Fruit fly (Drosophila melanogaster): ENCODE data around the gene CG18178.

Gene CG18178

dm6 chr3L:9742342-9742741, 23.4 kb upstream of the CG18178 start (continued):
- no peak for TF ChIP-seq fd85E (GFP tag; optimal IDR thresholded peaks at IDR 0.05)
- TF ChIP-seq CG8632 (GFP tag; optimal IDR thresholded peaks at IDR 0.05): no peak
- peak; percentile 62 for TF ChIP-seq CG10631 (GFP tag; optimal IDR thresholded peaks at IDR 0.05)
- peak; percentile 82 for TF ChIP-seq cyc (GFP tag; optimal IDR thresholded peaks at IDR 0.05)
- TF ChIP-seq Hr4 (GFP tag; optimal IDR thresholded peaks at IDR 0.05): no peak
- TF ChIP-seq svp (GFP tag): peak; percentile 76
- peak; percentile 37 for TF ChIP-seq vri (GFP tag; optimal IDR thresholded peaks at IDR 0.05)
- TF ChIP-seq CG11902 (GFP tag; optimal IDR thresholded peaks at IDR 0.05): peak; percentile 31
- TF ChIP-seq Eip93F (GFP tag; optimal IDR thresholded peaks at IDR 0.05): no peak
- TF ChIP-seq CG1621 (tag; optimal IDR thresholded peaks at IDR 0.05): no peak
- peak in 1 of 2 experiments; percentile 69 for TF ChIP-seq salr (GFP tag; optimal IDR thresholded peaks at IDR 0.05)
- TF ChIP-seq CG16779 (tag; optimal IDR thresholded peaks at IDR 0.05): no peak
- TF ChIP-seq CG11762 (GFP tag; optimal IDR thresholded peaks at IDR 0.05; ENCODE audit: insufficient read depth): peak; percentile 53
- TF ChIP-seq Hr39 (GFP tag; optimal IDR thresholded peaks at IDR 0.05): peak; percentile 42
- peak; percentile 9; the same call in 1 of the 2 replicates for TF ChIP-seq CG15336 (GFP tag; IDR thresholded peaks at IDR 0.05)
- peak; percentile 40 for TF ChIP-seq CG31627 (GFP tag; optimal IDR thresholded peaks at IDR 0.05)

- peak; percentile 24 for TF ChIP-seq pdm3 (GFP tag; optimal IDR thresholded peaks at IDR 0.05)
- TF ChIP-seq OdsH (GFP tag; optimal IDR thresholded peaks at IDR 0.05): no peak
- no peak for TF ChIP-seq cyc (GFP tag; optimal IDR thresholded peaks at IDR 0.05)
- TF ChIP-seq Sox15 (GFP tag; optimal IDR thresholded peaks at IDR 0.05): no peak
- TF ChIP-seq achi (GFP tag; optimal IDR thresholded peaks at IDR 0.05): peak; percentile 49
- TF ChIP-seq CG32006 (GFP tag; optimal IDR thresholded peaks at IDR 0.05): peak; percentile 44
- 0 out of 3 replicates have a peak, but pooled peaks have one; percentile 46 for TF ChIP-seq CG8119 (GFP tag; IDR thresholded peaks at IDR 0.05)
- peak; percentile 16 for TF ChIP-seq Lpt (GFP tag; optimal IDR thresholded peaks at IDR 0.05)
- no peak for TF ChIP-seq Sox102F (GFP tag; optimal IDR thresholded peaks at IDR 0.05)
- peak; percentile 51 for TF ChIP-seq Ets96B (tag; optimal IDR thresholded peaks at IDR 0.05)
- TF ChIP-seq Hr38 (GFP tag; optimal IDR thresholded peaks at IDR 0.05): no peak
- no peak for TF ChIP-seq vri (GFP tag; optimal IDR thresholded peaks at IDR 0.05)
- peak; percentile 35 for TF ChIP-seq topi (GFP tag; optimal IDR thresholded peaks at IDR 0.05)
- TF ChIP-seq CG3919 (GFP tag; optimal IDR thresholded peaks at IDR 0.05): peak; percentile 54
- TF ChIP-seq Sox14 (GFP tag; optimal IDR thresholded peaks at IDR 0.05): no peak
- no peak for TF ChIP-seq svp (GFP tag)
- peak; percentile 10 for TF ChIP-seq CG4318 (GFP tag; optimal IDR thresholded peaks at IDR 0.05)
- TF ChIP-seq eg (GFP tag; IDR thresholded peaks at IDR 0.05): peak; percentile 68
- no peak for TF ChIP-seq net (GFP tag; optimal IDR thresholded peaks at IDR 0.05)
- peak; percentile 39 for TF ChIP-seq esn (GFP tag; optimal IDR thresholded peaks at IDR 0.05)
- peak; percentile 46; the same call in 1 of the 3 replicates for TF ChIP-seq CG6163 (GFP tag; IDR thresholded peaks at IDR 0.05)
- peak; percentile 38 for TF ChIP-seq Eip75B (GFP tag; optimal IDR thresholded peaks at IDR 0.05)
- TF ChIP-seq CG11762 (GFP tag; optimal IDR thresholded peaks at IDR 0.05; ENCODE audit: insufficient read depth): no peak
- no peak for TF ChIP-seq Met (GFP tag; optimal IDR thresholded peaks at IDR 0.05)
- TF ChIP-seq CG8319 (GFP tag; optimal IDR thresholded peaks at IDR 0.05): no peak
- TF ChIP-seq CG31627 (GFP tag; optimal IDR thresholded peaks at IDR 0.05): no peak
- TF ChIP-seq salr (GFP tag; optimal IDR thresholded peaks at IDR 0.05): peak in 1 of 2 experiments; percentile 14
- no peak for TF ChIP-seq CG16779 (tag; optimal IDR thresholded peaks at IDR 0.05)
- TF ChIP-seq fkh (GFP tag; optimal IDR thresholded peaks at IDR 0.05): no peak
- peak; percentile 50 for TF ChIP-seq CG3032 (tag; optimal IDR thresholded peaks at IDR 0.05)
- TF ChIP-seq fd59A (GFP tag; optimal IDR thresholded peaks at IDR 0.05): no peak
- no peak for TF ChIP-seq dsx (GFP tag; optimal IDR thresholded peaks at IDR 0.05; ENCODE audit: poor library complexity, severe bottlenecking)
- no peak for TF ChIP-seq Smox (GFP tag; optimal IDR thresholded peaks at IDR 0.05)
- TF ChIP-seq CG7368 (GFP tag; optimal IDR thresholded peaks at IDR 0.05): no peak
- peak; percentile 34 for TF ChIP-seq CG10631 (GFP tag; optimal IDR thresholded peaks at IDR 0.05)
- TF ChIP-seq CG9139 (GFP tag; optimal IDR thresholded peaks at IDR 0.05): no peak
- no peak for TF ChIP-seq fd85E (GFP tag; optimal IDR thresholded peaks at IDR 0.05)
- TF ChIP-seq Ets21C (GFP tag; optimal IDR thresholded peaks at IDR 0.05): no peak
- peak; percentile 20 for TF ChIP-seq CG6808 (GFP tag; optimal IDR thresholded peaks at IDR 0.05)
- TF ChIP-seq CG15336 (GFP tag; IDR thresholded peaks at IDR 0.05): peak; percentile 52
- no peak for TF ChIP-seq CG11294 (GFP tag; IDR thresholded peaks at IDR 0.05)
- TF ChIP-seq lz (GFP tag; optimal IDR thresholded peaks at IDR 0.05): peak; percentile 18
- no peak for TF ChIP-seq ss (GFP tag; optimal IDR thresholded peaks at IDR 0.05)
- TF ChIP-seq Eip93F (GFP tag; optimal IDR thresholded peaks at IDR 0.05): no peak
Measured at dm6 chr3L:9739629-9740028, 20.7 kb upstream of the CG18178 start.
